Worm (Caenorhabditis elegans) whole organism, young adult: ENCODE results near the gene dnc-1.
A peak's percentile ranks its signal among the peaks of the same experiment; 100 is the strongest.

Source experiments
- B0035.1 ChIP-seq: sonication (generic microtip); optimal IDR thresholded peaks from 2 replicates; lab custom pipeline; 2016; ENCODE audit warnings: missing genetic modification characterization, mild to moderate bottlenecking, missing compliant biosample characterization, missing genotype, missing genetic modification reagents
- C06A6.2 ChIP-seq: fragments of 200-800 bp; sonication (Bioruptor generic); conservative IDR thresholded peaks from 2 replicates; pipeline ENCODE4 v1.3.6; 2022; ENCODE audit warnings: missing genetic modification characterization, missing compliant biosample characterization
- C17E4.6 ChIP-seq: fragments of 200-800 bp; sonication (Bioruptor generic); IDR thresholded peaks from 2 replicates; pipeline ENCODE4 v1.3.6; 2022; ENCODE audit warnings: missing genetic modification reagents, missing genetic modification characterization, missing compliant biosample characterization
- D2030.7 ChIP-seq: fragments of 200-800 bp; sonication (Bioruptor generic); IDR thresholded peaks from 2 replicates; pipeline ENCODE4 v1.3.6; 2022; ENCODE audit warnings: missing genetic modification reagents, missing genetic modification characterization, missing compliant biosample characterization
- F10E7.11 ChIP-seq: sonication (generic microtip); optimal IDR thresholded peaks from 2 replicates; lab custom pipeline; 2017; ENCODE audit warnings: mild to moderate bottlenecking, missing genetic modification characterization, moderate library complexity, missing compliant biosample characterization
- F23B12.7 ChIP-seq: sonication (generic microtip); optimal IDR thresholded peaks from 2 replicates; lab custom pipeline; 2017; ENCODE audit warnings: missing genetic modification characterization, mild to moderate bottlenecking, missing compliant biosample characterization, antibody characterized with exemption, moderate library complexity; ENCODE audit not compliant: insufficient read depth
- F33H1.4 ChIP-seq: fragments of 200-800 bp; sonication (Bioruptor generic); IDR thresholded peaks from 2 replicates; pipeline ENCODE4 v1.3.6; 2022; ENCODE audit warnings: missing genetic modification reagents, missing genetic modification characterization, missing compliant biosample characterization
- F37B4.10 ChIP-seq: fragments of 200-800 bp; sonication (Bioruptor generic); IDR thresholded peaks from 2 replicates; pipeline ENCODE4 v1.3.6; 2022; ENCODE audit warnings: missing genetic modification characterization, missing compliant biosample characterization
- F39B2.1 ChIP-seq: fragments of 200-800 bp; sonication (Bioruptor generic); IDR thresholded peaks from 2 replicates; pipeline ENCODE4 v1.3.6; 2022; ENCODE audit warnings: missing genetic modification reagents, missing genetic modification characterization, missing compliant biosample characterization
- F49E8.2 ChIP-seq: sonication (generic microtip); optimal IDR thresholded peaks from 3 replicates; lab custom pipeline; 2017; ENCODE audit warnings: missing genetic modification characterization, mild to moderate bottlenecking, missing compliant biosample characterization, antibody characterized with exemption, moderate library complexity; ENCODE audit not compliant: insufficient read depth
- F52B5.7 ChIP-seq: sonication (generic microtip); optimal IDR thresholded peaks from 2 replicates; lab custom pipeline; 2016; ENCODE audit warnings: mild to moderate bottlenecking, missing genetic modification characterization, missing compliant biosample characterization
- F57C9.4 ChIP-seq: sonication (generic microtip); optimal IDR thresholded peaks from 2 replicates; lab custom pipeline; 2017; ENCODE audit warnings: mild to moderate bottlenecking, missing genetic modification characterization, missing compliant biosample characterization
- K12H6.12 ChIP-seq: fragments of 200-800 bp; sonication (Bioruptor generic); optimal IDR thresholded peaks from 2 replicates; lab custom pipeline; 2018; ENCODE audit warnings: mild to moderate bottlenecking, missing genetic modification characterization, missing compliant biosample characterization
- Y67H2A.10 ChIP-seq: fragments of 200-800 bp; sonication (Bioruptor generic); conservative IDR thresholded peaks from 2 replicates; pipeline ENCODE4 v1.3.6; 2022; ENCODE audit warnings: missing genetic modification reagents, missing genetic modification characterization, missing compliant biosample characterization
- akir-1 ChIP-seq: fragments of 200-800 bp; sonication (Bioruptor generic); optimal IDR thresholded peaks from 2 replicates; lab custom pipeline; 2018; ENCODE audit warnings: mild to moderate bottlenecking, missing genetic modification characterization, moderate library complexity, missing compliant biosample characterization
- atf-7 ChIP-seq: sonication (generic microtip); optimal IDR thresholded peaks from 2 replicates; lab custom pipeline; 2017; ENCODE audit warnings: mild to moderate bottlenecking, missing genetic modification characterization, missing compliant biosample characterization
- athp-1 ChIP-seq: sonication (generic microtip); optimal IDR thresholded peaks from 2 replicates; lab custom pipeline; 2017; ENCODE audit warnings: mild to moderate bottlenecking, missing genetic modification characterization, missing compliant biosample characterization
- attf-3 ChIP-seq: fragments of 200-800 bp; sonication (Bioruptor generic); conservative IDR thresholded peaks from 2 replicates; pipeline ENCODE4 v1.3.6; 2022; ENCODE audit warnings: missing genetic modification reagents, missing genetic modification characterization, missing compliant biosample characterization
- attf-6 ChIP-seq: fragments of 200-800 bp; sonication (Bioruptor generic); IDR thresholded peaks from 2 replicates; pipeline ENCODE4 v1.3.6; 2022; ENCODE audit warnings: missing genetic modification reagents, missing genetic modification characterization, missing compliant biosample characterization
- bed-2 ChIP-seq: fragments of 200-800 bp; sonication (Bioruptor generic); IDR thresholded peaks from 2 replicates; pipeline ENCODE4 v1.3.6; 2022; ENCODE audit warnings: missing genetic modification reagents, missing genetic modification characterization, missing compliant biosample characterization
- ceh-79 ChIP-seq: sonication (generic microtip); optimal IDR thresholded peaks from 2 replicates; lab custom pipeline; 2017; ENCODE audit warnings: mild to moderate bottlenecking, missing genetic modification characterization, missing compliant biosample characterization
- die-1 ChIP-seq: sonication (generic microtip); optimal IDR thresholded peaks from 2 replicates; lab custom pipeline; 2016; ENCODE audit warnings: missing genotype, mild to moderate bottlenecking, missing genetic modification characterization, missing compliant biosample characterization
- dpff-1 ChIP-seq: sonication (generic microtip); optimal IDR thresholded peaks from 2 replicates; lab custom pipeline; 2017; ENCODE audit warnings: mild to moderate bottlenecking, missing genetic modification characterization, missing compliant biosample characterization
- egrh-3 ChIP-seq: fragments of 200-800 bp; sonication (Bioruptor generic); IDR thresholded peaks from 2 replicates; pipeline ENCODE4 v1.3.6; 2022; ENCODE audit warnings: missing genetic modification reagents, missing genetic modification characterization, missing compliant biosample characterization
- fkh-3 ChIP-seq: sonication (generic microtip); optimal IDR thresholded peaks from 2 replicates; lab custom pipeline; 2016; ENCODE audit warnings: mild to moderate bottlenecking, missing genetic modification characterization, missing compliant biosample characterization
- him-1 ChIP-seq: sonication (generic microtip); optimal IDR thresholded peaks from 2 replicates; lab custom pipeline; 2016; ENCODE audit warnings: missing genotype, missing genetic modification reagents, missing genetic modification characterization, missing compliant biosample characterization
- hmg-1.2 ChIP-seq: fragments of 200-800 bp; sonication (Bioruptor generic); IDR thresholded peaks from 2 replicates; pipeline ENCODE4 v1.3.6; 2022; ENCODE audit warnings: missing genetic modification reagents, missing genetic modification characterization, missing compliant biosample characterization
- hsf-1 ChIP-seq: fragments of 200-800 bp; sonication (Bioruptor generic); IDR thresholded peaks from 2 replicates; pipeline ENCODE4 v1.3.6; 2022; ENCODE audit warnings: missing genetic modification reagents, missing genetic modification characterization, missing compliant biosample characterization
- let-526 ChIP-seq: fragments of 200-800 bp; sonication (Bioruptor generic); IDR thresholded peaks from 2 replicates; pipeline ENCODE4 v1.3.6; 2022; ENCODE audit warnings: missing genetic modification reagents, missing genetic modification characterization, missing compliant biosample characterization
- lin-26 ChIP-seq: fragments of 200-800 bp; sonication (Bioruptor generic); IDR thresholded peaks from 2 replicates; pipeline ENCODE4 v1.3.6; 2022; ENCODE audit warnings: missing genetic modification reagents, missing genetic modification characterization, missing compliant biosample characterization
- lin-35 ChIP-seq, 3 experiments: fragments of 150-350 bp in 2 of 3; sonication (generic microtip) in 1 of 3; optimal IDR thresholded peaks; 2 replicates each; lab custom pipeline; 2014 to 2018; ENCODE audit warnings: missing biosample characterization in 3 of 3, missing genetic modification characterization in 3 of 3, missing genetic modification reagents in 3 of 3
- lin-54 ChIP-seq: fragments of 200-800 bp; sonication (Bioruptor generic); optimal IDR thresholded peaks from 2 replicates; lab custom pipeline; 2018; ENCODE audit warnings: mild to moderate bottlenecking, missing genetic modification characterization, missing compliant biosample characterization
- madf-10 ChIP-seq: sonication (generic microtip); optimal IDR thresholded peaks from 2 replicates; lab custom pipeline; 2016; ENCODE audit warnings: mild to moderate bottlenecking, missing genetic modification characterization, missing compliant biosample characterization
- nfyb-1 ChIP-seq: fragments of 200-800 bp; sonication (Bioruptor generic); IDR thresholded peaks from 2 replicates; pipeline ENCODE4 v1.3.6; 2022; ENCODE audit warnings: missing genetic modification reagents, missing genetic modification characterization, missing compliant biosample characterization
- nhr-27 ChIP-seq: fragments of 200-800 bp; sonication (Bioruptor generic); optimal IDR thresholded peaks from 2 replicates; lab custom pipeline; 2018; ENCODE audit warnings: mild to moderate bottlenecking, missing genetic modification characterization, moderate library complexity, missing compliant biosample characterization
- nhr-90 ChIP-seq: sonication (generic microtip); optimal IDR thresholded peaks from 2 replicates; lab custom pipeline; 2016; ENCODE audit warnings: missing genotype, mild to moderate bottlenecking, missing genetic modification characterization, missing compliant biosample characterization
- rpc-1 ChIP-seq, 2 experiments: fragments of 150-350 bp in 1 of 2; sonication (generic microtip) in 1 of 2; optimal IDR thresholded peaks; 2 replicates each; lab custom pipeline; 2014 to 2018; ENCODE audit warnings: missing biosample characterization in 1 of 2, missing genetic modification characterization in 1 of 2, missing genetic modification reagents in 1 of 2, missing genotype in 1 of 2
- sdz-38 ChIP-seq: sonication (generic microtip); optimal IDR thresholded peaks from 2 replicates; lab custom pipeline; 2016; ENCODE audit warnings: missing genotype, missing genetic modification characterization, missing compliant biosample characterization
- snpc-1.1 ChIP-seq: sonication (generic microtip); optimal IDR thresholded peaks from 2 replicates; lab custom pipeline; 2017; ENCODE audit warnings: missing genetic modification characterization, mild to moderate bottlenecking, missing compliant biosample characterization, antibody characterized with exemption, moderate library complexity, missing genotype, missing genetic modification reagents; ENCODE audit not compliant: insufficient read depth
- snpc-1.3 ChIP-seq: sonication (generic microtip); optimal IDR thresholded peaks from 2 replicates; lab custom pipeline; 2017; ENCODE audit warnings: missing genetic modification characterization, mild to moderate bottlenecking, missing compliant biosample characterization, antibody characterized with exemption, moderate library complexity, missing genotype, missing genetic modification reagents; ENCODE audit not compliant: insufficient read depth
- snpc-4 ChIP-seq, 5 experiments: fragments of 150-350 bp in 1 of 5; sonication (generic microtip) in 4 of 5; optimal IDR thresholded peaks; 2 replicates each; lab custom pipeline; 2014 to 2018; ENCODE audit warnings: missing genetic modification characterization in 5 of 5, missing biosample characterization in 3 of 5, antibody characterized with exemption in 2 of 5, mild to moderate bottlenecking in 2 of 5, missing compliant biosample characterization in 2 of 5, missing genotype in 2 of 5, moderate library complexity in 2 of 5, missing genetic modification reagents in 1 of 5
- tbp1 ChIP-seq: fragments of 200-800 bp; sonication (Bioruptor generic); optimal IDR thresholded peaks from 2 replicates; lab custom pipeline; 2018; ENCODE audit warnings: mild to moderate bottlenecking, missing genetic modification characterization, missing compliant biosample characterization
- tlf-1 ChIP-seq: fragments of 200-800 bp; sonication (Bioruptor generic); optimal IDR thresholded peaks from 2 replicates; lab custom pipeline; 2018; ENCODE audit warnings: mild to moderate bottlenecking, missing genetic modification characterization, missing compliant biosample characterization
- unc-130 ChIP-seq: sonication (generic microtip); optimal IDR thresholded peaks from 2 replicates; lab custom pipeline; 2016; ENCODE audit warnings: missing genetic modification reagents, missing genetic modification characterization, missing compliant biosample characterization
- ztf-18 ChIP-seq: sonication (generic microtip); optimal IDR thresholded peaks from 2 replicates; lab custom pipeline; 2016; ENCODE audit warnings: missing genotype, mild to moderate bottlenecking, missing genetic modification characterization, missing compliant biosample characterization
- ztf-26 ChIP-seq: sonication (generic microtip); optimal IDR thresholded peaks from 2 replicates; lab custom pipeline; 2017; ENCODE audit warnings: missing genetic modification characterization, missing compliant biosample characterization
- ztf-3 ChIP-seq: fragments of 200-800 bp; sonication (Bioruptor generic); optimal IDR thresholded peaks from 2 replicates; lab custom pipeline; 2018; ENCODE audit warnings: mild to moderate bottlenecking, missing genetic modification characterization, missing compliant biosample characterization

dnc-1 gene

ce11 chrIV:10936906-10937540, 4.0 kb upstream of the dnc-1 start, which contains the start of gene fic-1 (continued):
- TF ChIP-seq ceh-79 = no peak
- TF ChIP-seq F10E7.11 (tag; lab: Kevin White, UChicago) = no peak
- 0 out of 2 replicates have a peak, but pooled peaks have one; percentile 41 for TF ChIP-seq nfyb-1
- no peak for TF ChIP-seq nhr-27
- TF ChIP-seq F37B4.10 (GFP tag; lab: Robert Waterston, UW) = no peak
- peak; percentile 87 for TF ChIP-seq F33H1.4
- TF ChIP-seq F49E8.2 = no peak
- TF ChIP-seq nhr-90 (tag; lab: Kevin White, UChicago) = no peak
- no peak for TF ChIP-seq attf-3 (GFP tag; lab: Robert Waterston, UW)
- TF ChIP-seq hmg-1.2 (GFP tag; lab: Robert Waterston, UW) = peak; percentile 50; the same call in 1 of the 2 replicates
- no peak for TF ChIP-seq rpc-1 (optimal IDR thresholded peaks at IDR 0.05; lab: Kevin White, UChicago)
- TF ChIP-seq rpc-1 (tag; optimal IDR thresholded peaks at IDR 0.05; lab: Kevin White, UChicago) = no peak
- no peak for TF ChIP-seq ztf-3 (GFP tag; lab: Kevin White, UChicago)
- no peak for TF ChIP-seq F52B5.7 (tag; lab: Kevin White, UChicago)
- no peak for TF ChIP-seq akir-1 (GFP tag; lab: Kevin White, UChicago)
- no peak for TF ChIP-seq dpff-1 (tag; lab: Kevin White, UChicago)
- no peak for TF ChIP-seq lin-26 (GFP tag; lab: Robert Waterston, UW)
- TF ChIP-seq egrh-3 (GFP tag; lab: Robert Waterston, UW) = no peak
- TF ChIP-seq C17E4.6 (GFP tag; lab: Robert Waterston, UW) = no peak
- TF ChIP-seq bed-2 (GFP tag; lab: Robert Waterston, UW) = no peak
- 0 out of 2 replicates have a peak, but pooled peaks have one; percentile 19 for TF ChIP-seq D2030.7 (GFP tag; lab: Robert Waterston, UW)
- TF ChIP-seq hsf-1 (GFP tag; lab: Robert Waterston, UW) = no peak
- no peak for TF ChIP-seq fkh-3
- no peak for TF ChIP-seq snpc-1.1 (tag; lab: Kevin White, UChicago)
- TF ChIP-seq let-526 (GFP tag; lab: Robert Waterston, UW) = no peak
- TF ChIP-seq attf-6 (GFP tag; lab: Robert Waterston, UW) = no peak
- peak; percentile 59 for TF ChIP-seq ztf-18 (tag; lab: Kevin White, UChicago)
- no peak for TF ChIP-seq sdz-38 (tag; lab: Kevin White, UChicago)
- TF ChIP-seq B0035.1 (tag; lab: Kevin White, UChicago) = no peak
- no peak for TF ChIP-seq Y67H2A.10 (GFP tag; lab: Robert Waterston, UW)
- no peak for TF ChIP-seq him-1 (tag; lab: Kevin White, UChicago)
- no peak for TF ChIP-seq F57C9.4 (tag; lab: Kevin White, UChicago)
- TF ChIP-seq snpc-1.3 (tag; lab: Kevin White, UChicago) = no peak
- no peak for TF ChIP-seq C06A6.2
- no peak for TF ChIP-seq athp-1 (tag; lab: Kevin White, UChicago)
- TF ChIP-seq unc-130 (GFP tag; lab: Kevin White, UChicago) = no peak
- TF ChIP-seq tbp1 (GFP tag; lab: Kevin White, UChicago) = no peak
- TF ChIP-seq atf-7 (tag; lab: Kevin White, UChicago) = no peak
- TF ChIP-seq die-1 (tag; lab: Kevin White, UChicago) = no peak
- peak; percentile 49 for TF ChIP-seq K12H6.12 (tag; lab: Kevin White, UChicago)
- no peak for TF ChIP-seq F39B2.1 (GFP tag; lab: Robert Waterston, UW)
- TF ChIP-seq ztf-26 (tag; lab: Kevin White, UChicago) = no peak
- TF ChIP-seq F23B12.7 (tag; lab: Kevin White, UChicago) = peak; percentile 21
- no peak for TF ChIP-seq snpc-4 (GFP tag; optimal IDR thresholded peaks at IDR 0.05; lab: Kevin White, UChicago)
- TF ChIP-seq snpc-4 (tag; optimal IDR thresholded peaks at IDR 0.05; lab: Kevin White, UChicago) = peak in 2 of 4 experiments; percentile 2 to 15
- no peak for TF ChIP-seq tlf-1 (GFP tag; lab: Kevin White, UChicago)
- peak; percentile 14 for TF ChIP-seq madf-10 (tag; lab: Kevin White, UChicago)
- TF ChIP-seq lin-35 (GFP tag; optimal IDR thresholded peaks at IDR 0.05; lab: Kevin White, UChicago) = peak in 1 of 3 experiments; percentile 64
- TF ChIP-seq lin-54 = no peak
